Worm (Caenorhabditis elegans) whole organism, L4 larva: ENCODE results near the gene Y55F3AM.13.

ENCODE experiments used
- D1046.2 ChIP-seq: fragments of 200-800 bp; sonication (Bioruptor generic); IDR thresholded peaks from 2 replicates; pipeline ENCODE4 v1.3.6; 2022; ENCODE audit warnings: missing genetic modification characterization, missing compliant biosample characterization
- saeg-2 ChIP-seq: fragments of 200-800 bp; sonication (Bioruptor generic); IDR thresholded peaks from 2 replicates; pipeline ENCODE4 v1.3.6; 2022; ENCODE audit warnings: missing genetic modification reagents, missing genetic modification characterization, missing compliant biosample characterization

- TF ChIP-seq D1046.2 (GFP tag; lab: Robert Waterston, UW), result no peak
- no peak for TF ChIP-seq saeg-2 (GFP tag; lab: Robert Waterston, UW)
These were observed 8.3 kb upstream of the Y55F3AM.13 start for ce11 chrIV:1064289-1064848.
